Worm (Caenorhabditis elegans) whole organism, young adult: Measurements from ENCODE around the gene srxa-10.
A peak's percentile ranks its signal among the peaks of the same experiment; 100 is the strongest.

ENCODE experiments used
- B0019.2 ChIP-seq: fragments of 200-800 bp; sonication (Bioruptor generic); conservative IDR thresholded peaks from 2 replicates; pipeline ENCODE4 v1.3.6; 2022; ENCODE audit warnings: missing genetic modification reagents, missing genetic modification characterization, missing compliant biosample characterization
- D2030.7 ChIP-seq: fragments of 200-800 bp; sonication (Bioruptor generic); IDR thresholded peaks from 2 replicates; pipeline ENCODE4 v1.3.6; 2022; ENCODE audit warnings: missing genetic modification reagents, missing genetic modification characterization, missing compliant biosample characterization
- F22D6.2 ChIP-seq: sonication (generic microtip); optimal IDR thresholded peaks from 2 replicates; lab custom pipeline; 2016; ENCODE audit warnings: mild to moderate bottlenecking, missing genetic modification characterization, missing compliant biosample characterization
- F33H1.4 ChIP-seq: fragments of 200-800 bp; sonication (Bioruptor generic); IDR thresholded peaks from 2 replicates; pipeline ENCODE4 v1.3.6; 2022; ENCODE audit warnings: missing genetic modification reagents, missing genetic modification characterization, missing compliant biosample characterization
- F55B11.4 ChIP-seq: sonication (generic microtip); optimal IDR thresholded peaks from 2 replicates; lab custom pipeline; 2016; ENCODE audit warnings: missing compliant biosample characterization, missing genetic modification characterization, borderline replicate concordance; ENCODE audit not compliant: insufficient read depth
- F57A8.1 ChIP-seq: fragments of 200-800 bp; sonication (Bioruptor generic); optimal IDR thresholded peaks from 2 replicates; lab custom pipeline; 2018; ENCODE audit warnings: mild to moderate bottlenecking, missing genetic modification characterization, moderate library complexity, missing compliant biosample characterization
- K12H6.12 ChIP-seq: fragments of 200-800 bp; sonication (Bioruptor generic); optimal IDR thresholded peaks from 2 replicates; lab custom pipeline; 2018; ENCODE audit warnings: mild to moderate bottlenecking, missing genetic modification characterization, missing compliant biosample characterization
- T26A5.8 ChIP-seq: sonication (generic microtip); optimal IDR thresholded peaks from 2 replicates; lab custom pipeline; 2016; ENCODE audit warnings: missing genetic modification characterization, missing compliant biosample characterization
- Y53G8AR.9 ChIP-seq: fragments of 200-800 bp; sonication (Bioruptor generic); conservative IDR thresholded peaks from 2 replicates; pipeline ENCODE4 v1.3.6; 2022; ENCODE audit warnings: missing genetic modification reagents, missing genetic modification characterization, missing compliant biosample characterization
- ZK185.1 ChIP-seq: sonication (generic microtip); optimal IDR thresholded peaks from 2 replicates; lab custom pipeline; 2016; ENCODE audit warnings: mild to moderate bottlenecking, missing genetic modification characterization, missing compliant biosample characterization; ENCODE audit not compliant: poor library complexity, severe bottlenecking
- ama-1 ChIP-seq, 3 experiments: fragments of 150-350 bp in 1 of 3; sonication (generic microtip) in 2 of 3; optimal IDR thresholded peaks; 2 replicates each; lab custom pipeline; 2014 to 2018; ENCODE audit warnings: missing biosample characterization in 2 of 3, missing genetic modification characterization in 2 of 3, missing genetic modification reagents in 2 of 3
- aptf-2 ChIP-seq: fragments of 200-800 bp; sonication (Bioruptor generic); conservative IDR thresholded peaks from 2 replicates; pipeline ENCODE4 v1.3.6; 2022; ENCODE audit warnings: missing genetic modification reagents, missing genetic modification characterization, missing compliant biosample characterization
- attf-5 ChIP-seq: fragments of 200-800 bp; sonication (Bioruptor generic); optimal IDR thresholded peaks from 2 replicates; lab custom pipeline; 2018; ENCODE audit warnings: mild to moderate bottlenecking, missing genetic modification characterization, missing compliant biosample characterization
- bed-2 ChIP-seq: fragments of 200-800 bp; sonication (Bioruptor generic); IDR thresholded peaks from 2 replicates; pipeline ENCODE4 v1.3.6; 2022; ENCODE audit warnings: missing genetic modification reagents, missing genetic modification characterization, missing compliant biosample characterization
- cebp-1 ChIP-seq, 2 experiments: fragments of 200-800 bp in 1 of 2; sonication (Bioruptor generic) in 1 of 2; sonication (generic microtip) in 1 of 2; IDR thresholded peaks in 1 of 2; optimal IDR thresholded peaks in 1 of 2; 2 replicates each; pipeline versions ENCODE4 v1.3.6 to Lab custom; 2017 to 2022; ENCODE audit warnings: missing compliant biosample characterization in 2 of 2, missing genetic modification characterization in 2 of 2, mild to moderate bottlenecking in 1 of 2, missing genetic modification reagents in 1 of 2, moderate library complexity in 1 of 2
- ceh-100 ChIP-seq: fragments of 200-800 bp; sonication (Bioruptor generic); IDR thresholded peaks from 2 replicates; pipeline ENCODE4 v1.3.6; 2022; ENCODE audit warnings: missing genetic modification reagents, missing genetic modification characterization, missing compliant biosample characterization
- ceh-40 ChIP-seq: fragments of 200-800 bp; sonication (Bioruptor generic); IDR thresholded peaks from 2 replicates; pipeline ENCODE4 v1.3.6; 2022; ENCODE audit warnings: missing genetic modification characterization, missing compliant biosample characterization
- dpff-1 ChIP-seq: sonication (generic microtip); optimal IDR thresholded peaks from 2 replicates; lab custom pipeline; 2017; ENCODE audit warnings: mild to moderate bottlenecking, missing genetic modification characterization, missing compliant biosample characterization
- egl-18 ChIP-seq: fragments of 200-800 bp; sonication (Bioruptor generic); IDR thresholded peaks from 2 replicates; pipeline ENCODE4 v1.3.6; 2022; ENCODE audit warnings: missing genetic modification reagents, missing genetic modification characterization, missing compliant biosample characterization
- egl-44 ChIP-seq: fragments of 200-800 bp; sonication (Bioruptor generic); IDR thresholded peaks from 2 replicates; pipeline ENCODE4 v1.3.6; 2022; ENCODE audit warnings: missing genetic modification reagents, missing genetic modification characterization, missing compliant biosample characterization
- ekl-4 ChIP-seq: fragments of 200-800 bp; sonication (Bioruptor generic); IDR thresholded peaks from 2 replicates; pipeline ENCODE4 v1.3.6; 2022; ENCODE audit warnings: missing genetic modification reagents, missing genetic modification characterization, missing compliant biosample characterization
- fkh-3 ChIP-seq: sonication (generic microtip); optimal IDR thresholded peaks from 2 replicates; lab custom pipeline; 2016; ENCODE audit warnings: mild to moderate bottlenecking, missing genetic modification characterization, missing compliant biosample characterization
- him-1 ChIP-seq: sonication (generic microtip); optimal IDR thresholded peaks from 2 replicates; lab custom pipeline; 2016; ENCODE audit warnings: missing genotype, missing genetic modification reagents, missing genetic modification characterization, missing compliant biosample characterization
- hrde-1 ChIP-seq: sonication (generic microtip); optimal IDR thresholded peaks from 2 replicates; lab custom pipeline; 2016; ENCODE audit warnings: missing genetic modification characterization, mild to moderate bottlenecking, missing compliant biosample characterization, moderate library complexity, missing genotype, missing genetic modification reagents, borderline replicate concordance
- let-526 ChIP-seq: fragments of 200-800 bp; sonication (Bioruptor generic); IDR thresholded peaks from 2 replicates; pipeline ENCODE4 v1.3.6; 2022; ENCODE audit warnings: missing genetic modification reagents, missing genetic modification characterization, missing compliant biosample characterization
- madf-10 ChIP-seq: sonication (generic microtip); optimal IDR thresholded peaks from 2 replicates; lab custom pipeline; 2016; ENCODE audit warnings: mild to moderate bottlenecking, missing genetic modification characterization, missing compliant biosample characterization
- madf-6 ChIP-seq: fragments of 200-800 bp; sonication (Bioruptor generic); IDR thresholded peaks from 2 replicates; pipeline ENCODE4 v1.3.6; 2022; ENCODE audit warnings: missing genetic modification reagents, missing genetic modification characterization, missing compliant biosample characterization
- mxl-1 ChIP-seq: sonication (generic microtip); optimal IDR thresholded peaks from 2 replicates; lab custom pipeline; 2016; ENCODE audit warnings: missing genetic modification characterization, missing compliant biosample characterization
- nhr-80 ChIP-seq: sonication (generic microtip); optimal IDR thresholded peaks from 2 replicates; lab custom pipeline; 2016; ENCODE audit warnings: missing genetic modification characterization, missing compliant biosample characterization
- sptf-2 ChIP-seq: fragments of 200-800 bp; sonication (Bioruptor generic); optimal IDR thresholded peaks from 2 replicates; lab custom pipeline; 2018; ENCODE audit warnings: mild to moderate bottlenecking, missing genetic modification characterization, missing compliant biosample characterization
- tlf-1 ChIP-seq: fragments of 200-800 bp; sonication (Bioruptor generic); optimal IDR thresholded peaks from 2 replicates; lab custom pipeline; 2018; ENCODE audit warnings: mild to moderate bottlenecking, missing genetic modification characterization, missing compliant biosample characterization
- unc-130 ChIP-seq: sonication (generic microtip); optimal IDR thresholded peaks from 2 replicates; lab custom pipeline; 2016; ENCODE audit warnings: missing genetic modification reagents, missing genetic modification characterization, missing compliant biosample characterization
- ztf-26 ChIP-seq: sonication (generic microtip); optimal IDR thresholded peaks from 2 replicates; lab custom pipeline; 2017; ENCODE audit warnings: missing genetic modification characterization, missing compliant biosample characterization
- ztf-28 ChIP-seq: fragments of 200-800 bp; sonication (Bioruptor generic); IDR thresholded peaks from 2 replicates; pipeline ENCODE4 v1.3.6; 2022; ENCODE audit warnings: missing genetic modification reagents, missing genetic modification characterization, missing compliant biosample characterization
- ztf-6 ChIP-seq: fragments of 200-800 bp; sonication (Bioruptor generic); IDR thresholded peaks from 2 replicates; pipeline ENCODE4 v1.3.6; 2022; ENCODE audit warnings: missing genetic modification reagents, missing genetic modification characterization, missing compliant biosample characterization

Gene srxa-10

DNA sequence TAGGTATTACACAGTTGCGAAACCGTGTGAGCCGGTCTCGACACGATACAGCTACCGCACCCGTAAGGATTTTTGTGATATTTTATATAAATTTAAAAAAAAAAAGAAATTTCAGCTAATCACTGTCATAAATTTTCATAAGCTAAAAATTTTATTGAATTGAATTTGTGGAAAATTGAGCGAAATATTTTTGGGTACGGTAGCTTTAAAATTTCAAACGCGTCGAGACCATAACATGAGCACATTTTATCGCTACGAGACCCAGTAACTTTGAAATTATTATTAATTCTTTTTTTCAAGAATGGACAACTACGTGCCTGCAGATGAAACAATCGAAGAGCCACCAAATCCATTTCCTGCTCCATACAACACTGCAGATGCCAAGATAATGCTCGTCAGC lies 16.8 kb upstream of the srxa-10 start, which contains the start of gene ZK632.14 (continued):
- no peak for TF ChIP-seq T26A5.8 (tag; lab: Kevin White, UChicago)

DNA sequence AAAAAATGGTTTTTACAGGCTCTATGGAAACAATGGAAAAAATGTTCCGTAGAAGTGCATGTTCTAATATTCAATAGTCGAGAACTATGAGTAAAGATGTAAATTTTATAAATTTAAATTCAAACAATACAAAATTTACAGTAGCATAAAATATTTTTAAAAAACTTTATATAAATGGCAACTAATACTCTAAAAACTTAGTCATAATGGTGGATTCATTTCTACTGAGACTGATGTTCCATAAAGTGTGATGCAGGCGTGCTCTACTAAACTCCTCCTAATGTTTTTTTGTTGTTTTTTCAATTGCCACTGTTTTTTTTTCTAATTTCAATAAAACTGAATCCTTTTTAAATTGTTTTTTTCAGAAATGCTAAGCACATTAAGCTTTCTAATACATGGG lies 11.8 kb upstream of the srxa-10 start, which contains the start of gene gtap-2:
Gene gtap-2 (plus strand): TSS at position 366 of the 400 bp plus-strand sequence.
- TF ChIP-seq ceh-100 (GFP tag; lab: Robert Waterston, UW) (peak; percentile 85), bed-2 (GFP tag; lab: Robert Waterston, UW) (no peak), ZK185.1 (peak; percentile 7)

DNA sequence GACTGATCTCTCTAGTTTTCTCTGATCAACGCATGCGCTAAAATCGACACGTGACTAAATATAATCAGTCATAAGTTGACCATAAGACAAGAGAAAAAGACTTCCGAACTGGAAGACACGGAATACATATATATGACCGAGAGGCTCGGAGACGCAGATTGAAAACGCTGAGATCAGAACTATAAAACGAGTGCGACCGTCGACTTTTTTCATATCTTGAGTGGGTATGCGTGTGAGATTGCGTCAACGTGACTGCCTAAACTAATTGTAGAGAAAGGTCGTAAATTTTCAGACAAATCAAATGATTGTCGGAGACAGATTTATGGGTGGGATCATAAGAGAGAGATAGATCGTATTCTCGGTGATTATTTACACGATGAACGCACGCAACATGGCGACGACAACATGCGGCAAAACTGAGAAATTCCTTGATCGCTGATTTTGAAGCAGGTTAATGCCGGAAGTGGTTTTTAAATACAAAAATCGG lies 11.3 kb upstream of the srxa-10 start:
- TF ChIP-seq mxl-1 (tag; lab: Kevin White, UChicago) (no peak), tlf-1 (no peak), B0019.2 (GFP tag; lab: Robert Waterston, UW) (no peak), ztf-28 (GFP tag; lab: Robert Waterston, UW) (no peak), ZK185.1 (no peak), ceh-100 (GFP tag; lab: Robert Waterston, UW) (no peak), unc-130 (no peak), F57A8.1 (no peak), ekl-4 (GFP tag; lab: Robert Waterston, UW) (no peak), attf-5 (GFP tag; lab: Kevin White, UChicago) (peak; percentile 47), madf-6 (GFP tag; lab: Robert Waterston, UW) (no peak), F22D6.2 (no peak), aptf-2 (GFP tag; lab: Robert Waterston, UW) (no peak), him-1 (tag; lab: Kevin White, UChicago) (no peak), let-526 (GFP tag; lab: Robert Waterston, UW) (no peak), fkh-3 (tag; lab: Kevin White, UChicago) (no peak), ztf-6 (GFP tag; lab: Robert Waterston, UW) (no peak), ceh-40 (GFP tag; lab: Robert Waterston, UW) (no peak), hrde-1 (tag; lab: Kevin White, UChicago) (no peak), egl-44 (GFP tag; lab: Robert Waterston, UW) (no peak), F33H1.4 (GFP tag; lab: Robert Waterston, UW) (no peak), bed-2 (GFP tag; lab: Robert Waterston, UW) (no peak), dpff-1 (tag; lab: Kevin White, UChicago) (no peak), F55B11.4 (no peak), sptf-2 (GFP tag; lab: Kevin White, UChicago) (no peak), Y53G8AR.9 (GFP tag; lab: Robert Waterston, UW) (0 out of 2 replicates have a peak, but pooled peaks have one; percentile 15), cebp-1 (GFP tag; IDR thresholded peaks at IDR 0.05; lab: Robert Waterston, UW) (no peak), cebp-1 (tag; optimal IDR thresholded peaks at IDR 0.05; lab: Kevin White, UChicago) (peak; percentile 4), ztf-26 (tag; lab: Kevin White, UChicago) (peak; percentile 26), K12H6.12 (no peak), madf-10 (tag; lab: Kevin White, UChicago) (no peak), nhr-80 (tag; lab: Kevin White, UChicago) (peak; percentile 51), D2030.7 (no peak), ama-1 (optimal IDR thresholded peaks at IDR 0.05; lab: Kevin White, UChicago) (peak; percentile 21), ama-1 (GFP tag; optimal IDR thresholded peaks at IDR 0.05; lab: Kevin White, UChicago) (no peak), egl-18 (no peak)
